Fruit fly (Drosophila melanogaster): ENCODE results near the gene CG9213.

Gene CG9213

DNA sequence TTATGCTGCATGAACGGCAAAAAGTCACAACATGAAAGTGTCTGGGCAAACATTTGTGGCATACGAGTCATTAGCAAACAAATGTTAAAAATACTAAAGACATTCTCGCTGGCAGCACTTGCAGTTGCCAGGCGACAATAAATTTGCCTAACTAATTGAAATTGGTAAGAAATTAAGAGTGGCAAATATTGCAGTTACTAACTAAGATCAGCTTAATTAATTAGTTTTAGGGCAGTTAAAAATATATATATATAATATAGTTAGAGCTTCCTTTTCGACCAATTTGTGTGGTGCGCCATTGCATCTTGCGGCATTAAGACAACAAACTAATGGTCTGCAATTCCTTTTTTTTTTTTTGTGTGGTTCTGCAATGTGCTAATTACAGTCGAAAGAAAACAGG lies 43.6 kb upstream of the CG9213 start (continued):
- peak; percentile 18 for TF ChIP-seq fd59A (GFP tag; optimal IDR thresholded peaks at IDR 0.05)
- TF ChIP-seq CG3919 (GFP tag; optimal IDR thresholded peaks at IDR 0.05): peak; percentile 47
- TF ChIP-seq fkh (GFP tag; optimal IDR thresholded peaks at IDR 0.05): no peak
- no peak for TF ChIP-seq CG9139 (GFP tag; optimal IDR thresholded peaks at IDR 0.05)
- TF ChIP-seq CG11294 (GFP tag; IDR thresholded peaks at IDR 0.05): 0 out of 2 replicates have a peak, but pooled peaks have one; percentile 35
- TF ChIP-seq achi (GFP tag; optimal IDR thresholded peaks at IDR 0.05): peak; percentile 69
- peak; percentile 45 for TF ChIP-seq net (GFP tag; optimal IDR thresholded peaks at IDR 0.05)
- TF ChIP-seq CG34406 (GFP tag; optimal IDR thresholded peaks at IDR 0.05): peak; percentile 19
- peak; percentile 47 for TF ChIP-seq pdm3 (GFP tag; optimal IDR thresholded peaks at IDR 0.05)
- peak; percentile 69 for TF ChIP-seq CG32006 (GFP tag; optimal IDR thresholded peaks at IDR 0.05)
- peak; percentile 24 for TF ChIP-seq dac (GFP tag; optimal IDR thresholded peaks at IDR 0.05)
- TF ChIP-seq CG11762 (GFP tag; optimal IDR thresholded peaks at IDR 0.05; ENCODE audit: insufficient read depth): no peak
- no peak for TF ChIP-seq Blimp-1 (GFP tag; optimal IDR thresholded peaks at IDR 0.05)
- TF ChIP-seq Gug (GFP tag; IDR thresholded peaks at IDR 0.05): peak; percentile 73
- peak; percentile 79 for TF ChIP-seq Eip78C (GFP tag)
- peak; percentile 52 for TF ChIP-seq Met (GFP tag; optimal IDR thresholded peaks at IDR 0.05)
- TF ChIP-seq esn (GFP tag; optimal IDR thresholded peaks at IDR 0.05): peak; percentile 51
- no peak for TF ChIP-seq Eip93F (GFP tag; optimal IDR thresholded peaks at IDR 0.05)
- peak; percentile 20 for TF ChIP-seq topi (GFP tag; optimal IDR thresholded peaks at IDR 0.05)

dm6 chrX:15616532-15616931 lies 42.2 kb upstream of the CG9213 start:
- no peak for TF ChIP-seq CG11902 (GFP tag; optimal IDR thresholded peaks at IDR 0.05)
- TF ChIP-seq salr (GFP tag; optimal IDR thresholded peaks at IDR 0.05): no peak
- TF ChIP-seq CG3919 (GFP tag; optimal IDR thresholded peaks at IDR 0.05): no peak
- no peak for TF ChIP-seq CG15336 (GFP tag; IDR thresholded peaks at IDR 0.05)
- no peak for TF ChIP-seq Smox (GFP tag; optimal IDR thresholded peaks at IDR 0.05)
- no peak for TF ChIP-seq Lpt (GFP tag; optimal IDR thresholded peaks at IDR 0.05)
- no peak for TF ChIP-seq CG4318 (GFP tag; optimal IDR thresholded peaks at IDR 0.05)

- TF ChIP-seq Hr39 (GFP tag; optimal IDR thresholded peaks at IDR 0.05) (no peak), svp (GFP tag) (peak; percentile 22)
Measured at dm6 chrX:15616018-15616417, 41.7 kb upstream of the CG9213 start.

dm6 chrX:15615426-15615825 lies 41.1 kb upstream of the CG9213 start:
- TF ChIP-seq Ets21C (GFP tag; optimal IDR thresholded peaks at IDR 0.05) (peak; percentile 37), CG6276 (GFP tag; optimal IDR thresholded peaks at IDR 0.05) (peak; percentile 53), achi (GFP tag; optimal IDR thresholded peaks at IDR 0.05) (peak; percentile 55), lz (GFP tag; optimal IDR thresholded peaks at IDR 0.05) (peak; percentile 63), CG10669 (GFP tag; optimal IDR thresholded peaks at IDR 0.05) (peak; percentile 34), CG16779 (tag; optimal IDR thresholded peaks at IDR 0.05) (no peak), dac (GFP tag; optimal IDR thresholded peaks at IDR 0.05) (peak; percentile 4), CG34406 (GFP tag; optimal IDR thresholded peaks at IDR 0.05) (peak; percentile 42), Sox102F (GFP tag; optimal IDR thresholded peaks at IDR 0.05) (peak; percentile 42), CG15336 (GFP tag; IDR thresholded peaks at IDR 0.05) (peak; percentile 74), CG10631 (GFP tag; optimal IDR thresholded peaks at IDR 0.05) (peak; percentile 53), ss (GFP tag; optimal IDR thresholded peaks at IDR 0.05) (no peak), CG11762 (GFP tag; optimal IDR thresholded peaks at IDR 0.05; ENCODE audit: insufficient read depth) (no peak), topi (GFP tag; optimal IDR thresholded peaks at IDR 0.05) (peak; percentile 58), CG32006 (GFP tag; optimal IDR thresholded peaks at IDR 0.05) (peak; percentile 71), CG6854 (GFP tag; optimal IDR thresholded peaks at IDR 0.05) (no peak), salr (GFP tag; optimal IDR thresholded peaks at IDR 0.05) (peak in 1 of 2 experiments; percentile 50), CG31627 (GFP tag; optimal IDR thresholded peaks at IDR 0.05) (peak; percentile 69), Eip93F (GFP tag; optimal IDR thresholded peaks at IDR 0.05) (no peak), CG6792 (GFP tag; optimal IDR thresholded peaks at IDR 0.05) (peak; percentile 3), svp (GFP tag) (peak; percentile 66), fd85E (GFP tag; optimal IDR thresholded peaks at IDR 0.05) (no peak), fkh (GFP tag; optimal IDR thresholded peaks at IDR 0.05) (no peak), Hr38 (GFP tag; optimal IDR thresholded peaks at IDR 0.05) (no peak), Eip75B (GFP tag; optimal IDR thresholded peaks at IDR 0.05) (peak; percentile 31), CG3919 (GFP tag; optimal IDR thresholded peaks at IDR 0.05) (peak; percentile 55), CG8319 (GFP tag; optimal IDR thresholded peaks at IDR 0.05) (no peak), eg (GFP tag; IDR thresholded peaks at IDR 0.05) (peak; percentile 76), cyc (GFP tag; optimal IDR thresholded peaks at IDR 0.05) (peak; percentile 62), CG8119 (GFP tag; IDR thresholded peaks at IDR 0.05) (peak; percentile 69), Lpt (GFP tag; optimal IDR thresholded peaks at IDR 0.05) (peak; percentile 61), acj6 (GFP tag; optimal IDR thresholded peaks at IDR 0.05) (peak; percentile 49)
